Fruit fly (Drosophila melanogaster): Measurements from ENCODE around the gene Zmynd8.

Gene Zmynd8

DNA sequence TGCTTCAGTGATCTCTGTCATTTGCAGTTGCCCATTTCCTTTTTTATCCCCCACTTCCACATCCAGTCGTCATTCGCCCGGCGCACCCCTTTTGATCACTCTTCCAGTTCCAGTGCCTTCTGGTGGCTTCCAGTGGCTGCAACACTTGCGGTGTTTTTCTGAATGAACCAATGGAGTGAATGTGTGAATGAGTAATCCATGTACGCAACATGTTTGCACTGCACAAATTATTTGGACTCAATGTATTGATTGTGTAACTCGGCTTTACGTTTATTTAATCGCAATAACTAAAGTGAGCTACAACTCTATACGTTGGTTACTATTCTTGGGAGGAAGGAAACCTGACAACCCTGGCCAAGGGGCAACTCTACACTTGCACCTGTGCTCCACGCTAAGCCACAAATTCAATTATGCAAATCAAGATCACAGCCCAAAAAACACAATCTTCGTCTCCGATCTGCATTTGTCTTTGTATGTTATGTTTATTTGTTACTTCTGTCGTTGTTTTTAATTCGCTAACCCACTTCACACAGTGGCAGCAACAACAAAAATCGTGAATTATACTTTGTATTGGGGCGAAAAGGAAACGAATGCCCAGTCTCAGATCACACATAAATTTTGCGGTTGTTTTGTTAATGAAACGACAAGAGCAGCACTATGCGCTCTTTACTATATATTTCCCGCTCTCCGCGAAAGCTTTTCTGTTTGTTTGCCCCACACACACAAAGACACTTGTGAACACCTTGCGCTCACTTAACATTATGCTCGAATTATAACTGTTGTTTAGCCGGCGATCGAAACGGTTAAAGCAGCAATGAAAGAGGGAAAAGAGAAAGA, 45.8 kb downstream of the Zmynd8 start:
- peak; percentile 64 for TF ChIP-seq cg (GFP tag; optimal IDR thresholded peaks at IDR 0.05)
- 0 out of 2 replicates have a peak, but pooled peaks have one; percentile 12 for TF ChIP-seq Drgx (GFP tag; IDR thresholded peaks at IDR 0.05)
- no peak for TF ChIP-seq Bdp1 (GFP tag; optimal IDR thresholded peaks at IDR 0.05)
- no peak for TF ChIP-seq D19A (tag; optimal IDR thresholded peaks at IDR 0.05)
- no peak for TF ChIP-seq vnd (GFP tag; IDR thresholded peaks at IDR 0.05; ENCODE audit: partially characterized antibody)
- TF ChIP-seq psq (GFP tag; optimal IDR thresholded peaks at IDR 0.05), result no peak
- no peak for TF ChIP-seq CG32772 (GFP tag; IDR thresholded peaks at IDR 0.05)
- no peak for TF ChIP-seq CG7987 (GFP tag; optimal IDR thresholded peaks at IDR 0.05)
- TF ChIP-seq CG7745 (tag; optimal IDR thresholded peaks at IDR 0.05), result no peak
- TF ChIP-seq Stat92E (GFP tag; optimal IDR thresholded peaks at IDR 0.05), result no peak
- 0 out of 3 replicates have a peak, but pooled peaks have one; percentile 18 for TF ChIP-seq ken (GFP tag; IDR thresholded peaks at IDR 0.05)
- peak; percentile 31 for TF ChIP-seq mirr (GFP tag; optimal IDR thresholded peaks at IDR 0.05)
- no peak for TF ChIP-seq Oaz (GFP tag; IDR thresholded peaks at IDR 0.05)
- TF ChIP-seq Med (GFP tag), result peak; percentile 22
- TF ChIP-seq bigmax (GFP tag; optimal IDR thresholded peaks at IDR 0.05), result no peak
- no peak for TF ChIP-seq CG9797 (GFP tag; optimal IDR thresholded peaks at IDR 0.05)
- no peak for TF ChIP-seq HmgD (GFP tag; optimal IDR thresholded peaks at IDR 0.05)
- TF ChIP-seq pan (optimal IDR thresholded peaks at IDR 0.05), result no peak
- TF ChIP-seq pan (GFP tag; optimal IDR thresholded peaks at IDR 0.05 in 1 of 2, IDR thresholded peaks at IDR 0.05 in 1 of 2), result no peak
- no peak for TF ChIP-seq HLH3B (GFP tag; IDR thresholded peaks at IDR 0.05)
- TF ChIP-seq crc (GFP tag; optimal IDR thresholded peaks at IDR 0.05), result no peak
- peak; percentile 44 to 84 for TF ChIP-seq Trl (optimal IDR thresholded peaks at IDR 0.05)
- no peak for TF ChIP-seq Trl (GFP tag; optimal IDR thresholded peaks at IDR 0.05)
- no peak for TF ChIP-seq CG17912 (GFP tag; optimal IDR thresholded peaks at IDR 0.05)
- TF ChIP-seq Deaf1 (tag; optimal IDR thresholded peaks at IDR 0.05), result peak; percentile 35
- peak; percentile 63 for TF ChIP-seq sens (GFP tag)
- no peak for TF ChIP-seq CG17385 (GFP tag; optimal IDR thresholded peaks at IDR 0.05)
- TF ChIP-seq kni (GFP tag; optimal IDR thresholded peaks at IDR 0.05), result peak; percentile 59
- no peak for TF ChIP-seq kah (GFP tag; optimal IDR thresholded peaks at IDR 0.05)
- peak in 1 of 2 experiments; percentile 20 for TF ChIP-seq Eip74EF (GFP tag; optimal IDR thresholded peaks at IDR 0.05)
- TF ChIP-seq Opbp (GFP tag; IDR thresholded peaks at IDR 0.05; ENCODE audit: partially characterized antibody), result no peak
- 0 out of 2 replicates have a peak, but pooled peaks have one; percentile 20 for TF ChIP-seq crol (GFP tag; IDR thresholded peaks at IDR 0.05)
- TF ChIP-seq CG12744 (GFP tag; optimal IDR thresholded peaks at IDR 0.05), result no peak
- no peak for TF ChIP-seq mam (GFP tag; optimal IDR thresholded peaks at IDR 0.05)
- no peak for TF ChIP-seq pfk (GFP tag; optimal IDR thresholded peaks at IDR 0.05)
- TF ChIP-seq chinmo (GFP tag; IDR thresholded peaks at IDR 0.05; ENCODE audit: partially characterized antibody), result 0 out of 4 replicates have a peak, but pooled peaks have one; percentile 54
- TF ChIP-seq Pdp1 (GFP tag; optimal IDR thresholded peaks at IDR 0.05), result peak in 1 of 2 experiments; percentile 53
- TF ChIP-seq CG12942 (GFP tag; optimal IDR thresholded peaks at IDR 0.05), result no peak
- TF ChIP-seq CG4404 (GFP tag; IDR thresholded peaks at IDR 0.05), result 0 out of 2 replicates have a peak, but pooled peaks have one; percentile 10
- TF ChIP-seq CG4360 (GFP tag; IDR thresholded peaks at IDR 0.05), result no peak
- no peak for TF ChIP-seq lilli (GFP tag; optimal IDR thresholded peaks at IDR 0.05)
- no peak for TF ChIP-seq dmrt11E (tag; optimal IDR thresholded peaks at IDR 0.05)
- peak; percentile 29 for TF ChIP-seq nom (GFP tag; optimal IDR thresholded peaks at IDR 0.05)
- TF ChIP-seq TFAM (GFP tag; optimal IDR thresholded peaks at IDR 0.05), result no peak
- peak; percentile 34 for TF ChIP-seq grn (GFP tag; optimal IDR thresholded peaks at IDR 0.05)
- TF ChIP-seq PHDP (tag; optimal IDR thresholded peaks at IDR 0.05), result no peak
- no peak for TF ChIP-seq stc (GFP tag; IDR thresholded peaks at IDR 0.05)
- no peak for TF ChIP-seq shn (GFP tag; optimal IDR thresholded peaks at IDR 0.05)
- no peak for TF ChIP-seq fru (optimal IDR thresholded peaks at IDR 0.05)

Measured in whole organism, embryonic.